Worm (Caenorhabditis elegans): Measurements from ENCODE around the gene Y40B10B.1.

- TF ChIP-seq ceh-58 (GFP tag; IDR thresholded peaks at IDR 0.05) (no peak), madf-3 (GFP tag; IDR thresholded peaks at IDR 0.05) (no peak), F49E8.2 (tag; optimal IDR thresholded peaks at IDR 0.05; ENCODE audit: insufficient read depth) (no peak), egl-44 (GFP tag; IDR thresholded peaks at IDR 0.05) (no peak), aptf-2 (GFP tag; conservative IDR thresholded peaks at IDR 0.05) (no peak), snpc-1.3 (tag; optimal IDR thresholded peaks at IDR 0.05; ENCODE audit: insufficient read depth) (no peak), F37B4.10 (GFP tag; IDR thresholded peaks at IDR 0.05) (no peak), unc-62 (GFP tag; optimal IDR thresholded peaks at IDR 0.05) (no peak), hlh-12 (tag; optimal IDR thresholded peaks at IDR 0.05) (no peak), tbp1 (GFP tag; optimal IDR thresholded peaks at IDR 0.05) (no peak)
Measured at ce11 chrV:1992515-1992968, 31.2 kb upstream of the Y40B10B.1 start, which contains the start of gene tnt-4.
